Fruit fly (Drosophila melanogaster) whole organism, wandering third instar larva: ENCODE measurements around the gene CanA-14F.

ENCODE experiments used
- Myc ChIP-seq: fragments of >200 bp; optimal IDR thresholded peaks from 2 replicates; lab custom pipeline; 2017
- dsf ChIP-seq: sonication (Bioruptor generic); optimal IDR thresholded peaks from 2 replicates; lab custom pipeline; 2016; ENCODE audit warnings: missing biosample characterization, missing genetic modification characterization, borderline replicate concordance
- h ChIP-seq: fragments of 200-800 bp; sonication (Bioruptor generic); optimal IDR thresholded peaks from 3 replicates; lab custom pipeline; 2016; ENCODE audit warnings: missing biosample characterization, mild to moderate bottlenecking, missing genetic modification characterization
- pan ChIP-seq: fragments of >200 bp; optimal IDR thresholded peaks from 2 replicates; lab custom pipeline; 2017

DNA sequence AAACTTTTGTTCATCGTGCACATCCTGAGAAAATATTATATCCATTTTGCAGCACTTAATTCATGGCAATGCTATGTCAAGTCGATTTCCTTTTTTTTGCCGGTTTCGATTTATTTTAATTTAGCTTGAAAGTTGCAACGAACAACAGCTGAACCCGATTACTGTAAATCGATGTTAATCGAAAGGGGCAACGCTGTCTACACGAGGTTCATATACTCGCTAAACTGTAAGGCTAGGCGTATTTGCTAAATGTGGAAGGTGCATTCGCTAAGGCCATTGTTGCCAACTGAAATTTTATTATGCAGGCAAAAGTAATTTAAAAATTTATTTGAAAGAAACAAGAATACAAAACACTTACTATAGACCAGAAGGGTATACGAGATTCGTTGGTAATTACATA lies 39.6 kb downstream of the CanA-14F start, which contains the start of gene CG9902:
- TF ChIP-seq h (GFP tag; lab: Kevin White, UChicago) = no peak
- TF ChIP-seq dsf (GFP tag; lab: Kevin White, UChicago) = no peak
- no peak for TF ChIP-seq pan
- peak; percentile 45 for TF ChIP-seq Myc (lab: Kevin White, UChicago)
